Worm (Caenorhabditis elegans) whole organism, L2 larva: Measurements from ENCODE around the gene smu-2.

Experiments
- C34F6.9 ChIP-seq: fragments of 150-350 bp; optimal IDR thresholded peaks from 2 replicates; lab custom pipeline; 2014; ENCODE audit warnings: missing biosample characterization, missing genetic modification characterization
- F13H6.1 ChIP-seq: sonication (generic microtip); optimal IDR thresholded peaks from 2 replicates; lab custom pipeline; 2016; ENCODE audit warnings: missing genetic modification characterization, missing compliant biosample characterization
- Y55F3AM.14 ChIP-seq: fragments of 200-800 bp; sonication (Bioruptor generic); optimal IDR thresholded peaks from 2 replicates; lab custom pipeline; 2018; ENCODE audit warnings: mild to moderate bottlenecking, missing genetic modification characterization, missing compliant biosample characterization
- ZK546.5 ChIP-seq: sonication (generic microtip); optimal IDR thresholded peaks from 2 replicates; lab custom pipeline; 2017; ENCODE audit warnings: missing biosample characterization, missing genetic modification characterization
- alr-1 ChIP-seq: fragments of 150-350 bp; optimal IDR thresholded peaks from 2 replicates; lab custom pipeline; 2014; ENCODE audit warnings: missing biosample characterization, missing genetic modification characterization
- aly-2 ChIP-seq: fragments of 150-350 bp; optimal IDR thresholded peaks from 2 replicates; lab custom pipeline; 2014; ENCODE audit warnings: missing biosample characterization, missing genetic modification characterization
- blmp-1 ChIP-seq: sonication (generic microtip); optimal IDR thresholded peaks from 2 replicates; lab custom pipeline; 2017; ENCODE audit warnings: missing genetic modification characterization, mild to moderate bottlenecking, missing compliant biosample characterization, antibody characterized with exemption, moderate library complexity; ENCODE audit not compliant: insufficient read depth
- ceh-16 ChIP-seq: fragments of 150-350 bp; optimal IDR thresholded peaks from 2 replicates; lab custom pipeline; 2014; ENCODE audit warnings: missing biosample characterization, missing genetic modification characterization
- crh-2 ChIP-seq: sonication (generic microtip); optimal IDR thresholded peaks from 2 replicates; lab custom pipeline; 2017; ENCODE audit warnings: missing biosample characterization, missing genetic modification characterization
- egl-27 ChIP-seq: sonication (generic microtip); optimal IDR thresholded peaks from 3 replicates; lab custom pipeline; 2017; ENCODE audit warnings: missing biosample characterization, missing genetic modification reagents, missing genetic modification characterization
- elt-1 ChIP-seq: fragments of 150-350 bp; optimal IDR thresholded peaks from 2 replicates; lab custom pipeline; 2014; ENCODE audit warnings: missing biosample characterization, missing genetic modification characterization
- elt-3 ChIP-seq: sonication (generic microtip); optimal IDR thresholded peaks from 2 replicates; lab custom pipeline; 2017; ENCODE audit warnings: missing biosample characterization, missing genetic modification characterization
- fos-1 ChIP-seq: fragments of 150-350 bp; optimal IDR thresholded peaks from 2 replicates; lab custom pipeline; 2014; ENCODE audit warnings: missing biosample characterization, missing genetic modification characterization
- gmeb-1 ChIP-seq: fragments of 150-350 bp; optimal IDR thresholded peaks from 2 replicates; lab custom pipeline; 2014; ENCODE audit warnings: missing biosample characterization, missing genetic modification characterization
- lin-13 ChIP-seq: fragments of 150-350 bp; optimal IDR thresholded peaks from 2 replicates; lab custom pipeline; 2014; ENCODE audit warnings: missing biosample characterization, missing genetic modification reagents, missing genetic modification characterization
- lin-39 ChIP-seq: fragments of 150-350 bp; optimal IDR thresholded peaks from 2 replicates; lab custom pipeline; 2014; ENCODE audit warnings: missing biosample characterization, missing genetic modification reagents, missing genetic modification characterization
- lsy-2 ChIP-seq, 2 experiments: fragments of 150-350 bp in 1 of 2; sonication (generic microtip) in 1 of 2; optimal IDR thresholded peaks; 2 replicates each; lab custom pipeline; 2014 to 2017; ENCODE audit warnings: missing biosample characterization in 2 of 2, missing genetic modification characterization in 2 of 2
- mab-5 ChIP-seq: fragments of 150-350 bp; optimal IDR thresholded peaks from 2 replicates; lab custom pipeline; 2014; ENCODE audit warnings: missing biosample characterization, missing genetic modification characterization
- mbf-1 ChIP-seq: sonication (generic microtip); optimal IDR thresholded peaks from 2 replicates; lab custom pipeline; 2017; ENCODE audit warnings: missing biosample characterization, missing genetic modification characterization
- mdl-1 ChIP-seq, 2 experiments: fragments of 150-350 bp in 1 of 2; sonication (generic microtip) in 1 of 2; optimal IDR thresholded peaks; 2 replicates each; lab custom pipeline; 2017; ENCODE audit warnings: missing biosample characterization in 2 of 2, missing genetic modification characterization in 2 of 2
- nhr-11 ChIP-seq: fragments of 150-350 bp; optimal IDR thresholded peaks from 2 replicates; lab custom pipeline; 2014; ENCODE audit warnings: missing biosample characterization, missing genetic modification characterization
- nhr-12 ChIP-seq: fragments of 150-350 bp; optimal IDR thresholded peaks from 2 replicates; lab custom pipeline; 2014; ENCODE audit warnings: missing biosample characterization, missing genetic modification characterization
- nhr-129 ChIP-seq: fragments of 150-350 bp; optimal IDR thresholded peaks from 2 replicates; lab custom pipeline; 2014; ENCODE audit warnings: missing biosample characterization, missing genetic modification characterization
- nhr-21 ChIP-seq: fragments of 150-350 bp; optimal IDR thresholded peaks from 2 replicates; lab custom pipeline; 2014; ENCODE audit warnings: missing biosample characterization, missing genetic modification characterization
- nhr-77 ChIP-seq: fragments of 150-350 bp; optimal IDR thresholded peaks from 2 replicates; lab custom pipeline; 2014; ENCODE audit warnings: missing biosample characterization, missing genetic modification characterization
- peb-1 ChIP-seq: fragments of 150-350 bp; optimal IDR thresholded peaks from 2 replicates; lab custom pipeline; 2014; ENCODE audit warnings: missing biosample characterization, missing genetic modification characterization
- sem-4 ChIP-seq: fragments of 150-350 bp; optimal IDR thresholded peaks from 2 replicates; lab custom pipeline; 2014; ENCODE audit warnings: missing biosample characterization, missing genetic modification reagents, missing genetic modification characterization
- skn-1 ChIP-seq: sonication (generic microtip); optimal IDR thresholded peaks from 2 replicates; lab custom pipeline; 2017; ENCODE audit warnings: missing biosample characterization, missing genetic modification characterization
- sma-3 ChIP-seq: sonication (generic microtip); optimal IDR thresholded peaks from 2 replicates; lab custom pipeline; 2016; ENCODE audit warnings: missing genetic modification reagents, missing genetic modification characterization, missing compliant biosample characterization
- unc-39 ChIP-seq: fragments of 150-350 bp; optimal IDR thresholded peaks from 2 replicates; lab custom pipeline; 2014; ENCODE audit warnings: missing biosample characterization, missing genetic modification characterization
- unc-55 ChIP-seq: fragments of 150-350 bp; sonication (generic microtip); optimal IDR thresholded peaks from 3 replicates; lab custom pipeline; 2014; ENCODE audit warnings: missing biosample characterization, missing genetic modification reagents, missing genetic modification characterization
- unc-62 ChIP-seq: fragments of 150-350 bp; optimal IDR thresholded peaks from 2 replicates; lab custom pipeline; 2014; ENCODE audit warnings: missing biosample characterization, missing genetic modification reagents, missing genetic modification characterization
- zag-1 ChIP-seq: fragments of 150-350 bp; optimal IDR thresholded peaks from 2 replicates; lab custom pipeline; 2014; ENCODE audit warnings: missing biosample characterization, missing genetic modification characterization
- ztf-1 ChIP-seq: fragments of 200-800 bp; sonication (Bioruptor generic); conservative IDR thresholded peaks from 2 replicates; pipeline ENCODE4 v1.3.6; 2022; ENCODE audit warnings: missing genetic modification characterization, missing compliant biosample characterization
- ztf-4 ChIP-seq: fragments of 150-350 bp; optimal IDR thresholded peaks from 2 replicates; lab custom pipeline; 2014; ENCODE audit warnings: missing biosample characterization, missing genetic modification characterization

The smu-2 gene

ce11 chrII:3504717-3505116 is 22.5 kb downstream of the smu-2 start, which contains the start of gene cyh-1:
Gene cyh-1 (plus strand): TSS chrII:3505017.
- TF ChIP-seq mdl-1 (tag; optimal IDR thresholded peaks at IDR 0.05; lab: Kevin White, UChicago) (no peak), sma-3 (GFP tag; lab: Kevin White, UChicago) (no peak), unc-62 (GFP tag; lab: Kevin White, UChicago) (no peak), peb-1 (tag; lab: Kevin White, UChicago) (no peak), nhr-21 (tag; lab: Kevin White, UChicago) (no peak), lsy-2 (tag; optimal IDR thresholded peaks at IDR 0.05; lab: Kevin White, UChicago) (no peak), unc-39 (tag; lab: Kevin White, UChicago) (no peak), nhr-129 (tag; lab: Kevin White, UChicago) (no peak), nhr-11 (tag; lab: Kevin White, UChicago) (no peak), sem-4 (tag; lab: Kevin White, UChicago) (no peak), nhr-12 (tag; lab: Kevin White, UChicago) (no peak), lin-13 (no peak), nhr-77 (tag; lab: Kevin White, UChicago) (no peak), Y55F3AM.14 (GFP tag; lab: Kevin White, UChicago) (no peak), zag-1 (tag; lab: Kevin White, UChicago) (no peak), mbf-1 (tag; lab: Kevin White, UChicago) (no peak), elt-3 (no peak)

DNA sequence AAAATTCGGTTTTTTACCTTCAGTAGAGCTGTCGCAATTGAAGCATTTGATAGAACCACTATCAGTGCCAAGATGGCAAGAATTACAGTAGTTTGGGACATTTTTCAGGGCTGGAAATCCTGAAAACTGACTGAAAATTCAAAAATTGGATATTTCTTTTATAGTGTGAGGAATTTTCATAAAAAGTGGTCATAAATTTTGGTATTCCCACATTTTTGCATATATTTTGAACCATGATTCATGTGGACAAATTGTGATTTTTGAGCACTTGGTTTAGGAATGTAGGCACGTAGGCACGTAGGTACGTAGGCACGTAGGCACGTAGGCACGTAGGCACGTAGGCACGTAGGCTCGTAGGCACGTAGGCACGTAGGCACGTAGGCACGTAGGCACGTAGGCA is 30.0 kb downstream of the smu-2 start, which contains the start of gene Y49F6B.19:
Y49F6B.19 (minus strand) TSS at position 101 of the 400 bp plus-strand sequence.
- no peak for TF ChIP-seq F13H6.1 (tag; lab: Kevin White, UChicago)
- TF ChIP-seq unc-62 (GFP tag; lab: Kevin White, UChicago), result no peak
- no peak for TF ChIP-seq ZK546.5
- TF ChIP-seq C34F6.9 (tag; lab: Kevin White, UChicago), result no peak
- no peak for TF ChIP-seq ztf-1 (GFP tag; lab: Robert Waterston, UW)
- no peak for TF ChIP-seq elt-3
- TF ChIP-seq unc-55 (GFP tag; lab: Kevin White, UChicago), result no peak
- no peak for TF ChIP-seq crh-2
- no peak for TF ChIP-seq ztf-4 (tag; lab: Kevin White, UChicago)
- no peak for TF ChIP-seq blmp-1 (tag; lab: Kevin White, UChicago)
- TF ChIP-seq mdl-1 (tag; optimal IDR thresholded peaks at IDR 0.05; lab: Kevin White, UChicago), result no peak
- no peak for TF ChIP-seq gmeb-1 (tag; lab: Kevin White, UChicago)
- no peak for TF ChIP-seq alr-1

ce11 chrII:3514631-3515030 is 32.4 kb downstream of the smu-2 start, which contains the start of gene srz-5:
Gene srz-5 (minus strand): TSS chrII:3514731.
- TF ChIP-seq fos-1 (tag; lab: Kevin White, UChicago) (no peak), ceh-16 (no peak), lin-39 (tag; lab: Kevin White, UChicago) (no peak), F13H6.1 (tag; lab: Kevin White, UChicago) (no peak)
- TF ChIP-seq, all 48 proteins: peak for 0

DNA sequence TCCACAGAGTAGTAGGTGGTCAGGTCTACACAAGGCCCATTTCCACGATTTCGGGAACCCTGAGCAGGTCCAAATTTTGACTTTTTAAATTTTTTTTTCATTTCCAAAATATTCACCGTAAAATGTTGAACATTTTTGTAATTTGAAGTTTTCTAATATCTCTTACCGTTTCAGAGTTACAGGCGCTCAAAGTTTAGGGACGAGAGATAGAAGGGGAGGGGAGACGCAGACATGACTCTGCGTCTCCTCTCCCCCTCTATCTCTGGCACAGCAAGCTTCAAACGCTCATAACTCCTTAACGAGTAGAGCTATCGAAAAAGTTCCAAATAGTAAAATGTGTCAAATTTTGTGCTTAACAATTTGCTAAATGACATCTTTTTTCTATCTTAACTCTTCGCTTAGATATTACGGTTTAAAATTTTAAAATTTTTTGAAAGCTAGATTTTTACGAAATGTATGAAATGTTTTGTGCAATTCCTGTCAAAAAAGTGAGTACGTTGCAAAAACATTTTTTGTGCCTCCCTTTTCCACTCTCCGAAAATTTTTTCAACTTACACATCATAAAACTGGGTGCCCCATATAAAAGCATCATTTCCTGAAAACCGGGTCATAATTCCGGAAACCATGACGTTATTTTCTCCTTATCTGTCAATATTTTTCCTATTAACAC is 33.3 kb downstream of the smu-2 start, which contains the start of the genes Y49F6B.14 and clec-125:
Y49F6B.14 (minus strand) TSS at position 101 of the 670 bp plus-strand sequence.
clec-125 (plus strand) TSS at position 620 of the 670 bp plus-strand sequence.
- TF ChIP-seq nhr-12 (tag; lab: Kevin White, UChicago), result no peak
- no peak for TF ChIP-seq nhr-11 (tag; lab: Kevin White, UChicago)
- no peak for TF ChIP-seq elt-1 (tag; lab: Kevin White, UChicago)
- TF ChIP-seq lsy-2 (tag; optimal IDR thresholded peaks at IDR 0.05; lab: Kevin White, UChicago), result no peak
- TF ChIP-seq skn-1, result no peak
- TF ChIP-seq egl-27 (tag; lab: Kevin White, UChicago), result no peak
- TF ChIP-seq mab-5 (tag; lab: Kevin White, UChicago), result no peak
- no peak for TF ChIP-seq alr-1
- TF ChIP-seq aly-2, result no peak
- no peak for TF ChIP-seq mdl-1 (tag; optimal IDR thresholded peaks at IDR 0.05; lab: Kevin White, UChicago)
- TF ChIP-seq F13H6.1 (tag; lab: Kevin White, UChicago), result no peak
- TF ChIP-seq elt-3, result no peak
- no peak for TF ChIP-seq unc-55 (GFP tag; lab: Kevin White, UChicago)
